Worm (Caenorhabditis elegans) whole organism, young adult: ENCODE measurements around the gene F10D7.3.
A peak's percentile ranks its signal among the peaks of the same experiment; 100 is the strongest.

Source experiments
- B0261.1 ChIP-seq: sonication (generic microtip); optimal IDR thresholded peaks from 2 replicates; lab custom pipeline; 2016; ENCODE audit warnings: mild to moderate bottlenecking, missing genetic modification characterization, moderate library complexity, missing compliant biosample characterization
- B0336.3 ChIP-seq: fragments of 200-800 bp; sonication (Bioruptor generic); IDR thresholded peaks from 2 replicates; pipeline ENCODE4 v1.3.6; 2022; ENCODE audit warnings: missing genetic modification characterization, missing compliant biosample characterization
- F10E7.11 ChIP-seq: sonication (generic microtip); optimal IDR thresholded peaks from 2 replicates; lab custom pipeline; 2017; ENCODE audit warnings: mild to moderate bottlenecking, missing genetic modification characterization, moderate library complexity, missing compliant biosample characterization
- F22D6.2 ChIP-seq: sonication (generic microtip); optimal IDR thresholded peaks from 2 replicates; lab custom pipeline; 2016; ENCODE audit warnings: mild to moderate bottlenecking, missing genetic modification characterization, missing compliant biosample characterization
- F37B4.10 ChIP-seq: fragments of 200-800 bp; sonication (Bioruptor generic); IDR thresholded peaks from 2 replicates; pipeline ENCODE4 v1.3.6; 2022; ENCODE audit warnings: missing genetic modification characterization, missing compliant biosample characterization
- F49E8.2 ChIP-seq: sonication (generic microtip); optimal IDR thresholded peaks from 3 replicates; lab custom pipeline; 2017; ENCODE audit warnings: missing genetic modification characterization, mild to moderate bottlenecking, missing compliant biosample characterization, antibody characterized with exemption, moderate library complexity; ENCODE audit not compliant: insufficient read depth
- K11D2.4 ChIP-seq: fragments of 200-800 bp; sonication (Bioruptor generic); IDR thresholded peaks from 2 replicates; pipeline ENCODE4 v1.3.6; 2022; ENCODE audit warnings: missing genetic modification reagents, missing genetic modification characterization, missing compliant biosample characterization
- K12H6.12 ChIP-seq: fragments of 200-800 bp; sonication (Bioruptor generic); optimal IDR thresholded peaks from 2 replicates; lab custom pipeline; 2018; ENCODE audit warnings: mild to moderate bottlenecking, missing genetic modification characterization, missing compliant biosample characterization
- Y53G8AR.9 ChIP-seq: fragments of 200-800 bp; sonication (Bioruptor generic); conservative IDR thresholded peaks from 2 replicates; pipeline ENCODE4 v1.3.6; 2022; ENCODE audit warnings: missing genetic modification reagents, missing genetic modification characterization, missing compliant biosample characterization
- attf-3 ChIP-seq: fragments of 200-800 bp; sonication (Bioruptor generic); conservative IDR thresholded peaks from 2 replicates; pipeline ENCODE4 v1.3.6; 2022; ENCODE audit warnings: missing genetic modification reagents, missing genetic modification characterization, missing compliant biosample characterization
- bed-1 ChIP-seq: fragments of 200-800 bp; sonication (Bioruptor generic); IDR thresholded peaks from 2 replicates; pipeline ENCODE4 v1.3.6; 2022; ENCODE audit warnings: missing genetic modification reagents, missing genetic modification characterization, missing compliant biosample characterization
- bed-2 ChIP-seq: fragments of 200-800 bp; sonication (Bioruptor generic); IDR thresholded peaks from 2 replicates; pipeline ENCODE4 v1.3.6; 2022; ENCODE audit warnings: missing genetic modification reagents, missing genetic modification characterization, missing compliant biosample characterization
- ceh-100 ChIP-seq: fragments of 200-800 bp; sonication (Bioruptor generic); IDR thresholded peaks from 2 replicates; pipeline ENCODE4 v1.3.6; 2022; ENCODE audit warnings: missing genetic modification reagents, missing genetic modification characterization, missing compliant biosample characterization
- ceh-27 ChIP-seq: fragments of 200-800 bp; sonication (Bioruptor generic); optimal IDR thresholded peaks from 2 replicates; lab custom pipeline; 2018; ENCODE audit warnings: mild to moderate bottlenecking, missing genetic modification characterization, moderate library complexity, missing compliant biosample characterization
- ceh-91 ChIP-seq: fragments of 200-800 bp; sonication (Bioruptor generic); IDR thresholded peaks from 2 replicates; pipeline ENCODE4 v1.3.6; 2022; ENCODE audit warnings: missing genetic modification reagents, missing genetic modification characterization, missing compliant biosample characterization
- dox-1 ChIP-seq: fragments of 200-800 bp; sonication (Bioruptor generic); IDR thresholded peaks from 2 replicates; pipeline ENCODE4 v1.3.6; 2022; ENCODE audit warnings: missing genetic modification reagents, missing genetic modification characterization, missing compliant biosample characterization
- efl-1 ChIP-seq: fragments of 150-350 bp; optimal IDR thresholded peaks from 2 replicates; lab custom pipeline; 2014; ENCODE audit warnings: missing biosample characterization, missing genetic modification reagents, missing genetic modification characterization
- egl-44 ChIP-seq: fragments of 200-800 bp; sonication (Bioruptor generic); IDR thresholded peaks from 2 replicates; pipeline ENCODE4 v1.3.6; 2022; ENCODE audit warnings: missing genetic modification reagents, missing genetic modification characterization, missing compliant biosample characterization
- ekl-4 ChIP-seq: fragments of 200-800 bp; sonication (Bioruptor generic); IDR thresholded peaks from 2 replicates; pipeline ENCODE4 v1.3.6; 2022; ENCODE audit warnings: missing genetic modification reagents, missing genetic modification characterization, missing compliant biosample characterization
- ets-4 ChIP-seq: fragments of 200-800 bp; sonication (Bioruptor generic); optimal IDR thresholded peaks from 2 replicates; lab custom pipeline; 2018; ENCODE audit warnings: mild to moderate bottlenecking, missing genetic modification characterization, missing compliant biosample characterization
- gei-17 ChIP-seq: fragments of 200-800 bp; sonication (Bioruptor generic); optimal IDR thresholded peaks from 2 replicates; lab custom pipeline; 2018; ENCODE audit warnings: mild to moderate bottlenecking, missing genetic modification characterization, missing compliant biosample characterization
- let-526 ChIP-seq: fragments of 200-800 bp; sonication (Bioruptor generic); IDR thresholded peaks from 2 replicates; pipeline ENCODE4 v1.3.6; 2022; ENCODE audit warnings: missing genetic modification reagents, missing genetic modification characterization, missing compliant biosample characterization
- lin-26 ChIP-seq: fragments of 200-800 bp; sonication (Bioruptor generic); IDR thresholded peaks from 2 replicates; pipeline ENCODE4 v1.3.6; 2022; ENCODE audit warnings: missing genetic modification reagents, missing genetic modification characterization, missing compliant biosample characterization
- lir-1 ChIP-seq: fragments of 200-800 bp; sonication (Bioruptor generic); conservative IDR thresholded peaks from 2 replicates; pipeline ENCODE4 v1.3.6; 2022; ENCODE audit warnings: missing genetic modification reagents, missing genetic modification characterization, missing compliant biosample characterization
- lsy-27 ChIP-seq: sonication (generic microtip); optimal IDR thresholded peaks from 2 replicates; lab custom pipeline; 2017; ENCODE audit warnings: missing genetic modification characterization, mild to moderate bottlenecking, missing compliant biosample characterization, antibody characterized with exemption, missing genotype, borderline replicate concordance; ENCODE audit not compliant: insufficient read depth
- madf-8 ChIP-seq: fragments of 200-800 bp; sonication (Bioruptor generic); conservative IDR thresholded peaks from 2 replicates; pipeline ENCODE4 v1.3.6; 2022; ENCODE audit warnings: missing genetic modification reagents, missing genetic modification characterization, missing compliant biosample characterization
- mcd-1 ChIP-seq: fragments of 200-800 bp; sonication (Bioruptor generic); IDR thresholded peaks from 2 replicates; pipeline ENCODE4 v1.3.6; 2022; ENCODE audit warnings: missing genetic modification reagents, missing genetic modification characterization, missing compliant biosample characterization
- mel-28 ChIP-seq: sonication (generic microtip); optimal IDR thresholded peaks from 2 replicates; lab custom pipeline; 2016; ENCODE audit warnings: borderline replicate concordance, mild to moderate bottlenecking, missing genetic modification characterization, missing compliant biosample characterization
- nfya-1 ChIP-seq: sonication (generic microtip); optimal IDR thresholded peaks from 2 replicates; lab custom pipeline; 2017; ENCODE audit warnings: antibody characterized with exemption, missing compliant biosample characterization, missing genetic modification characterization, borderline replicate concordance; ENCODE audit not compliant: insufficient read depth
- nfyb-1 ChIP-seq: fragments of 200-800 bp; sonication (Bioruptor generic); IDR thresholded peaks from 2 replicates; pipeline ENCODE4 v1.3.6; 2022; ENCODE audit warnings: missing genetic modification reagents, missing genetic modification characterization, missing compliant biosample characterization
- nhr-90 ChIP-seq: sonication (generic microtip); optimal IDR thresholded peaks from 2 replicates; lab custom pipeline; 2016; ENCODE audit warnings: missing genotype, mild to moderate bottlenecking, missing genetic modification characterization, missing compliant biosample characterization
- rec-8 ChIP-seq, 2 experiments: sonication (generic microtip); optimal IDR thresholded peaks; 2 replicates each; lab custom pipeline; 2016; ENCODE audit warnings: mild to moderate bottlenecking in 2 of 2, missing genetic modification characterization in 2 of 2, missing genetic modification reagents in 2 of 2, missing genotype in 2 of 2, missing biosample characterization in 1 of 2, missing compliant biosample characterization in 1 of 2, moderate library complexity in 1 of 2
- snpc-4 ChIP-seq, 5 experiments: fragments of 150-350 bp in 1 of 5; sonication (generic microtip) in 4 of 5; optimal IDR thresholded peaks; 2 replicates each; lab custom pipeline; 2014 to 2018; ENCODE audit warnings: missing genetic modification characterization in 5 of 5, missing biosample characterization in 3 of 5, antibody characterized with exemption in 2 of 5, mild to moderate bottlenecking in 2 of 5, missing compliant biosample characterization in 2 of 5, missing genotype in 2 of 5, moderate library complexity in 2 of 5, missing genetic modification reagents in 1 of 5
- somi-1 ChIP-seq: fragments of 200-800 bp; sonication (Bioruptor generic); optimal IDR thresholded peaks from 2 replicates; lab custom pipeline; 2018; ENCODE audit warnings: mild to moderate bottlenecking, missing genetic modification characterization, missing compliant biosample characterization
- tbx-9 ChIP-seq: sonication (generic microtip); optimal IDR thresholded peaks from 2 replicates; lab custom pipeline; 2016; ENCODE audit warnings: borderline replicate concordance, missing genetic modification characterization, inconsistent platforms, missing compliant biosample characterization
- ztf-18 ChIP-seq: sonication (generic microtip); optimal IDR thresholded peaks from 2 replicates; lab custom pipeline; 2016; ENCODE audit warnings: missing genotype, mild to moderate bottlenecking, missing genetic modification characterization, missing compliant biosample characterization
- ztf-3 ChIP-seq: fragments of 200-800 bp; sonication (Bioruptor generic); optimal IDR thresholded peaks from 2 replicates; lab custom pipeline; 2018; ENCODE audit warnings: mild to moderate bottlenecking, missing genetic modification characterization, missing compliant biosample characterization

The F10D7.3 gene

ce11 chrX:17373955-17374354, 479 bp downstream of the F10D7.3 start (continued):
- no peak for TF ChIP-seq B0336.3 (GFP tag; lab: Robert Waterston, UW)
- TF ChIP-seq, all 124 proteins: peak for 0

- no peak for TF ChIP-seq lir-1 (GFP tag; lab: Robert Waterston, UW)
- TF ChIP-seq gei-17 = no peak
- TF ChIP-seq, all 124 proteins: peak for 0
Measured at ce11 chrX:17369514-17369913, 4.9 kb downstream of the F10D7.3 start.

ce11 chrX:17368542-17368941, 5.9 kb downstream of the F10D7.3 start, which contains the start of gene mfsd-10:
Gene mfsd-10, minus strand, starts transcription at chrX:17368642.
- TF ChIP-seq gei-17 (no peak), efl-1 (GFP tag; lab: Kevin White, UChicago) (no peak), nfya-1 (tag; lab: Kevin White, UChicago) (no peak), F37B4.10 (GFP tag; lab: Robert Waterston, UW) (no peak), F10E7.11 (tag; lab: Kevin White, UChicago) (no peak), somi-1 (GFP tag; lab: Kevin White, UChicago) (no peak), K12H6.12 (no peak), lsy-27 (tag; lab: Kevin White, UChicago) (no peak), madf-8 (GFP tag; lab: Robert Waterston, UW) (no peak), rec-8 (tag; optimal IDR thresholded peaks at IDR 0.05; lab: Kevin White, UChicago) (no peak), bed-2 (no peak), mcd-1 (GFP tag; lab: Robert Waterston, UW) (no peak), nhr-90 (no peak), ztf-3 (GFP tag; lab: Kevin White, UChicago) (no peak), tbx-9 (tag; lab: Kevin White, UChicago) (no peak), ets-4 (GFP tag; lab: Kevin White, UChicago) (no peak), ekl-4 (no peak), nfyb-1 (GFP tag; lab: Robert Waterston, UW) (no peak), Y53G8AR.9 (GFP tag; lab: Robert Waterston, UW) (no peak), bed-1 (GFP tag; lab: Robert Waterston, UW) (no peak)
- TF ChIP-seq, all 124 proteins: peak for 0

- TF ChIP-seq K11D2.4 (GFP tag; lab: Robert Waterston, UW) (no peak), lir-1 (GFP tag; lab: Robert Waterston, UW) (no peak), nfyb-1 (GFP tag; lab: Robert Waterston, UW) (no peak), lin-26 (no peak), ztf-18 (tag; lab: Kevin White, UChicago) (no peak)
Measured at ce11 chrX:17363491-17363890, 10.9 kb downstream of the F10D7.3 start.

ce11 chrX:17362529-17362928, 11.9 kb downstream of the F10D7.3 start, which contains the start of gene F10D7.11:
Gene F10D7.11, plus strand, starts transcription at chrX:17362829.
- TF ChIP-seq F22D6.2 (tag; lab: Kevin White, UChicago) = no peak
- TF ChIP-seq dox-1 (GFP tag; lab: Robert Waterston, UW) = no peak
- peak; percentile 52 for TF ChIP-seq ceh-27 (GFP tag; lab: Kevin White, UChicago)

- TF ChIP-seq F49E8.2 (tag; lab: Kevin White, UChicago) (no peak), ceh-100 (no peak), ceh-91 (GFP tag; lab: Robert Waterston, UW) (no peak), let-526 (GFP tag; lab: Robert Waterston, UW) (no peak), egl-44 (GFP tag; lab: Robert Waterston, UW) (no peak), attf-3 (GFP tag; lab: Robert Waterston, UW) (no peak), tbx-9 (tag; lab: Kevin White, UChicago) (no peak), mel-28 (tag; lab: Kevin White, UChicago) (no peak), B0261.1 (tag; lab: Kevin White, UChicago) (no peak), snpc-4 (GFP tag; optimal IDR thresholded peaks at IDR 0.05; lab: Kevin White, UChicago) (no peak), snpc-4 (tag; optimal IDR thresholded peaks at IDR 0.05; lab: Kevin White, UChicago) (no peak)
Measured at ce11 chrX:17359452-17359851, 15.0 kb downstream of the F10D7.3 start, which contains the start of gene npr-36. Gene npr-36, plus strand, starts transcription at chrX:17359752.
